Worm (Caenorhabditis elegans): ENCODE measurements around the gene C04G6.11.
A peak's percentile ranks its signal among the peaks of the same experiment; 100 is the strongest.
"Not testable (repeated sequence)": the region's sequence is repeated elsewhere in the genome, so short reads cannot be mapped to it uniquely, and the experiment has no call there.

Gene C04G6.11

ce11 chrII:5103784-5104457, at the start of gene C04G6.11, which contains the start of gene mpk-2:
Gene C04G6.11, minus strand, starts transcription at chrII:5103834.
Gene mpk-2, plus strand, starts transcription at chrII:5104118.
- TF ChIP-seq dao-5 (tag; optimal IDR thresholded peaks at IDR 0.05), result no peak
- no peak for TF ChIP-seq W03F9.2 (tag; optimal IDR thresholded peaks at IDR 0.05)
- TF ChIP-seq him-1 (tag; optimal IDR thresholded peaks at IDR 0.05), result no peak

DNA sequence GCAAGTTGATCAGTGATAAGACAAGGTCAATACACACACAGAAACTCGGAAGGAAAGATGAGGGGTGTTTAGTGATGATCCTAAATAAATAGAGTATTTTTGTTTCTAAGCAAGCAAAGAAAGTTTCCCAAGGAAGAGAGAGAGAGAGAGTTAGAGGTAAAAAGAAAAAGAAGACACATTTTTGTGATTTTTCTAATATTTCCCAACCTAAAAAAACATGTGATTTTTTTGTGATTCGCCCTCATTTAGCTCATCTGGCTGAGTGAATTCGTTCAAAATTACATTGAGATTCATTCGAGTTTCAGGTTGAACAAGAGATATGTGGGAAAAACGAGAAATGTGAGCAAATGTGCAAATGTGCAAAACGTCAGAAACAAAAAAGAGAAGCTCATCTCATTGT, 47.2 kb upstream of the C04G6.11 start, which contains the start of gene srb-16:
Gene srb-16, minus strand, starts transcription at position 101 of the 400 bp plus-strand sequence.
- TF ChIP-seq him-1 (tag; optimal IDR thresholded peaks at IDR 0.05) (no peak), W03F9.2 (tag; optimal IDR thresholded peaks at IDR 0.05) (no peak), dao-5 (tag; optimal IDR thresholded peaks at IDR 0.05) (no peak)

- no peak for TF ChIP-seq him-1 (tag; optimal IDR thresholded peaks at IDR 0.05)
- TF ChIP-seq W03F9.2 (tag; optimal IDR thresholded peaks at IDR 0.05), result no peak
- TF ChIP-seq dao-5 (tag; optimal IDR thresholded peaks at IDR 0.05), result no peak
Observed at ce11 chrII:5148349-5148748, 44.7 kb upstream of the C04G6.11 start, which contains the start of gene F58A6.5. Gene F58A6.5, minus strand, starts transcription at chrII:5148449.

DNA sequence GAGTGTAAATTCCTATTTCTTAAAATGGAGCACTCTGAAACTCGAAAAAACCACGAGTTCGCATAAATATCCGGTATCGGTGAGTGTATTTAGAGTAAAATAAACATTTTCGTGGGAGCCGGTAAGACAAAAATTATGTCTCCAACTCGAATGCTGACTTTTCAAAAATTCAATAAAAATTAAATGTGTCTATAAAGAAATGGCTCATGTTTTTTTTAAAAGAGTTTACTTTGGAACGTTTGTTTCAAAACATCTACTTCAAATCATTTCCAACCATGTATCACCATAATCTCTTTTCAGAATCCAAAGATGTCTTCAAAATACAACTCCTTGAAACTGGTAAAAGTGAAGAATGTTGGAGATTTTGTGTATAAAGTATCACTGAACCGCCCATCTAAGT, 39.0 kb upstream of the C04G6.11 start, which contains the start of gene F58A6.1:
Gene F58A6.1, plus strand, starts transcription at position 301 of the 400 bp plus-strand sequence.
- no peak for TF ChIP-seq him-1 (tag; optimal IDR thresholded peaks at IDR 0.05)
- TF ChIP-seq dao-5 (tag; optimal IDR thresholded peaks at IDR 0.05), result no peak
- no peak for TF ChIP-seq W03F9.2 (tag; optimal IDR thresholded peaks at IDR 0.05)

DNA sequence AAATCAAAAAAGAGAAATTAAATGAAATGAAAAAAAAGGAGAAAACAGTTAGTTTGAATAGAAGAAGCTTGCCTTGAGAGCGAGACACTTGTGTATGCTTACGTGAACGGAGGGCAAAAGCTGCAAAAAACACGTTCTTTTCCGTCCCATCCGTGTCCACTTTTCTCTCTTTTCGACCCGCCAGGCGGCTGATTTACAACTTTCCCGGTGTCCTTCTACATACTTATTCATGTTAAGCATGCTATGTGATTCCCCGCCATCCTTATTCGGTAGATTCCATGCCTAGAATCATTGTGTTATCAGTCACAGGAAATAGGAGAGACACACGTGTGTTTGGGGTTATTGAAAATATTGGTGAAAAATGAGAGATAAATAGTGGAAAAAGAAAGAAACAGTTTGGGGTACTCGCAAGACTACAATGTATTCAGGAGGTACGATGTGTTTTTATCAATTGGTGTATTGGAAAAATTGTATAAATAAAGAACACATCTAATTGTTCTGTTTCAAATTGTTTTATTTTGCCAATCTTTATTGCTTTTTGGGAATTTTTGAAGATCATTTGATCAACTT, 38.4 kb upstream of the C04G6.11 start, which contains the start of gene nas-29:
Gene nas-29, minus strand, starts transcription at position 92 of the 570 bp plus-strand sequence.
- peak; percentile 9 for TF ChIP-seq W03F9.2 (tag; optimal IDR thresholded peaks at IDR 0.05)
- no peak for TF ChIP-seq dao-5 (tag; optimal IDR thresholded peaks at IDR 0.05)
- TF ChIP-seq him-1 (tag; optimal IDR thresholded peaks at IDR 0.05), result no peak

DNA sequence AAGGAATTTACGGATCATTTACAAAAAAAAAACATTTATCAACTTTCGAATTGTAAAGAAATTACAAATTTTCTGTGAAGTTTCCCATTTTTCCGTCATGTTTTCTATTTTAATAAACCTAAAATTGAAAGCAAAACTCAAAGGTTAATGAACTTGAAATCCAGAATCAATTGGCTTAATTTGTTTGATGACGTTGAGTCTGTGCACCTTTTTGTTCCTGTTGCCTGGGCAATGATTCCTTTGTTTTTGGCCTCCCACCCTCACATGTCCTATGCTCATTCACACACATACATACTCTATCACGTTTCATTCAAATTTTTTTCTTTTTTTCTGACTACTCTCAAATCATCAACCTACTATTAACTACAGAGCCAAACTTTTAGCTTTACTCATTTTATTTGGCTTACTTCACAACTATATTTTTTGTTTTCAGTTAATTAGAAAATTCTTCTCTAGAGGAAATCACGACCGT, 32.7 kb upstream of the C04G6.11 start, which contains the start of gene F58A6.2:
Gene F58A6.2, plus strand, starts transcription at position 422 of the 472 bp plus-strand sequence.
- no peak for TF ChIP-seq W03F9.2 (tag; optimal IDR thresholded peaks at IDR 0.05)
- TF ChIP-seq dao-5 (tag; optimal IDR thresholded peaks at IDR 0.05), result no peak
- no peak for TF ChIP-seq him-1 (tag; optimal IDR thresholded peaks at IDR 0.05)

DNA sequence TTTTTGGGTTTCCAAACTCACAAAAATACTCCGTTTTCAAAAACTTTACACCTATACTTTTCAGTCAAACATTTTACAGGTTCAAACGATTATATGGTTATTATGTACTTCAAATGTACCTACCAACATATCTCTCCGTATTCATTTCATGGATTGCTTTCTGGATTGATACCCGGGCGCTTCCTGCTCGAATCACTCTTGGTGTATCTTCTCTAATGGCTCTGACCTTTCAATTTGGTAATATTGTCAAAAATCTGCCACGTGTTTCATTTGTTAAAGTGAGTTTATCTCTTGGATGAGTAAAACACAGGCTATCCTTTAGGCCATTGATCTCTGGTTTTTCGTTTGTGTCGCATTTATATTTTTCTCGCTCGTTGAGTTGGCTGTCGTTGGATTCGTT, 28.2 kb upstream of the C04G6.11 start:
- TF ChIP-seq dao-5 (tag; optimal IDR thresholded peaks at IDR 0.05) (no peak), him-1 (tag; optimal IDR thresholded peaks at IDR 0.05) (no peak), W03F9.2 (tag; optimal IDR thresholded peaks at IDR 0.05) (no peak)

- TF ChIP-seq dao-5 (tag; optimal IDR thresholded peaks at IDR 0.05) (no peak), W03F9.2 (tag; optimal IDR thresholded peaks at IDR 0.05) (no peak), him-1 (tag; optimal IDR thresholded peaks at IDR 0.05) (no peak)
Observed at ce11 chrII:5130081-5130480, 26.4 kb upstream of the C04G6.11 start, which contains the start of gene lgc-56. Gene lgc-56, plus strand, starts transcription at chrII:5130381.

DNA sequence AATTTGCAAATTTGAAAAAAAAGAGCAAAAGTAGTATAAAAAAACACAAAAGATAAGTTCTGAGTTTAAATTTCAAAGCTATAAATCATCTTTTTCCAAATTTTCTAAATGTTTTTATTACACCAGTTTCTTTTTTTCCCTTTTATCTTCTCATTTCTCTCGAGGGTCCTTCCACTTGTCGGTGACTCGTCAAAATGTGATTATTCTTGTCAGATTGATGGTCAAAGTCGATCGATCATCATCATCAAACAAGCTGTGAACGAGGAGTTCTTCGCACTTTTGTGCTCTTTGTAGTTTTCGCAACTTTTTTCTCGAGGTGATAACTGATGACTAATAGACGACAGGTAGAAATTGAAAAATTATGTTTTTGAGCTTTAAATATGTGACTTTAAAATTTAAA, 17.0 kb upstream of the C04G6.11 start:
- TF ChIP-seq him-1 (tag; optimal IDR thresholded peaks at IDR 0.05) (no peak), dao-5 (tag; optimal IDR thresholded peaks at IDR 0.05) (no peak), W03F9.2 (tag; optimal IDR thresholded peaks at IDR 0.05) (no peak)

DNA sequence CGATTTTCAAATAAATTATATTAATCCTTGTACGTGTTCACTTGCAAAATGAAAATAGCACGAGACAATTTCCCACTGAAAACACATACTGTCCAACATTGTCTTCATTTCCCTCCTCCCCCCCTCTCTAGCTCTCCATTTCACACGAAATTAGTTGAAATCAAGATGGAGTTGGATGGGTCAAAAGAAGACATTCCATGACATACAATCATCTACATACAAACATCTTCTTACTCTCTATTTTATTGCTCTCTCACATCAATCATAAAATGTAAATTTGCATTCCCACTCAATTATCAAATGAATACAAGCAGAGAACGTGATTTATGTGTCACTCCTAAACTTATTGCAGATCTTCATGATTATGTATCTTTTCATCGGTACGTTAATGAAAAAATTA, 12.1 kb upstream of the C04G6.11 start, which contains the start of gene srsy-1:
Gene srsy-1, plus strand, starts transcription at position 301 of the 400 bp plus-strand sequence.
- TF ChIP-seq W03F9.2 (tag; optimal IDR thresholded peaks at IDR 0.05) (no peak), dao-5 (tag; optimal IDR thresholded peaks at IDR 0.05) (no peak), him-1 (tag; optimal IDR thresholded peaks at IDR 0.05) (no peak)

- TF ChIP-seq dao-5, W03F9.2, him-1 (tag; optimal IDR thresholded peaks at IDR 0.05): not testable (repeated sequence)
Observed at ce11 chrII:5115235-5115634, 11.6 kb upstream of the C04G6.11 start, which contains the start of gene msp-74. Gene msp-74, minus strand, starts transcription at chrII:5115335.

ce11 chrII:5112082-5112481, 8.4 kb upstream of the C04G6.11 start, which contains the start of gene F09C12.8:
Gene F09C12.8, plus strand, starts transcription at chrII:5112382.
- TF ChIP-seq W03F9.2 (tag; optimal IDR thresholded peaks at IDR 0.05), result no peak
- no peak for TF ChIP-seq dao-5 (tag; optimal IDR thresholded peaks at IDR 0.05)
- no peak for TF ChIP-seq him-1 (tag; optimal IDR thresholded peaks at IDR 0.05)

- TF ChIP-seq dao-5 (tag; optimal IDR thresholded peaks at IDR 0.05) (no peak), him-1 (tag; optimal IDR thresholded peaks at IDR 0.05) (no peak), W03F9.2 (tag; optimal IDR thresholded peaks at IDR 0.05) (no peak)
Observed at ce11 chrII:5109693-5110092, 6.1 kb upstream of the C04G6.11 start, which contains the start of gene F09C12.2. Gene F09C12.2, plus strand, starts transcription at chrII:5110012.

DNA sequence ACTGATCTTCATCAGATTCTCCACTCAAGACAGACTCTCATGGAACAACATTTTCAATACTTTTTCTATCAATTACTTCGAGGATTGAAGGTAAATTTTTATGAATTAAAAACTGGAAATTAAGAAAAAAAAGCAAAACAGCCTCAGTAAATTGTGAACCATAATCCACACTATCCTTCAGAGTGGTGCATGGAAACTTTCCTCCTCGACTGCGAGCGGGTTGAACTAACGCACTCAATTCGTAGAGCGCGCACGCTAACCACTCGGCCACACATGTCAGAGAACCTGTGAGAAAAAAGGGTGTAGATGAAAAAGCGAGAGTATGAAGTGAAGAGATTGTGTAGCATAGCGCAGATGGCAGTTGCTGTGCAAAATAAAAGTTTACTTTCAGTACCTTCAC, 1.4 kb upstream of the C04G6.11 start:
- TF ChIP-seq dao-5 (tag; optimal IDR thresholded peaks at IDR 0.05) (peak; percentile 76), W03F9.2 (tag; optimal IDR thresholded peaks at IDR 0.05) (peak; percentile 32), him-1 (tag; optimal IDR thresholded peaks at IDR 0.05) (peak; percentile 86)
